Fruit fly (Drosophila melanogaster): ENCODE results near the gene CG32235.

CG32235 gene

DNA sequence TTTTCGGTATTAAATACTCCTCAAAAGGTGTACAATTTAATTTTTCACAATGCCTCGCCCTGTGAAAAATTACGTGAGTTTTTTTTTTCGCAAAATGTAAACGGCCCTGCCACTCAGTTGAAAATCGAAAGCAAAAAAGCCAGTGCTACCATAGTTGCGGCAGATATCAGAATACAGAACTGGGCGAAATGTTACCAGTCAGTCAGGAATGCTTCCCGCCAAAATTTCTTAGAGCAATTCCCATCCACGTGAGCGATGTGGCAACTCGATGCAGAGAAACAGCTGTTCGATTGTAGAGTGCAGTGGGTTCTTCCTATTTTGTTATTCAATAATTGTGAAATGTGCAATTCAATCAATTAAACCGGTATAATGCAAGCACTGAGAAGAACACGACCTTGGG is 34.7 kb downstream of the CG32235 start, which contains the start of the genes Dhc64C and LeuRS-m (continued):
- TF ChIP-seq knrl (GFP tag; IDR thresholded peaks at IDR 0.05; ENCODE audit: partially characterized antibody) (peak; percentile 69), pho (GFP tag; optimal IDR thresholded peaks at IDR 0.05) (peak; percentile 41), kni (GFP tag; optimal IDR thresholded peaks at IDR 0.05) (peak; percentile 17), dmrt11E (tag; optimal IDR thresholded peaks at IDR 0.05) (peak; percentile 7), CG7786 (GFP tag; optimal IDR thresholded peaks at IDR 0.05) (peak; percentile 51), CG3726 (GFP tag; IDR thresholded peaks at IDR 0.05) (no peak), CG9727 (GFP tag; optimal IDR thresholded peaks at IDR 0.05) (no peak), CG9817 (tag; optimal IDR thresholded peaks at IDR 0.05) (peak; percentile 46), zfh2 (GFP tag; optimal IDR thresholded peaks at IDR 0.05) (peak; percentile 64), hkb (optimal IDR thresholded peaks at IDR 0.05) (peak; percentile 71), hkb (GFP tag; IDR thresholded peaks at IDR 0.05) (no peak), bowl (GFP tag; IDR thresholded peaks at IDR 0.05) (no peak), Dll (GFP tag; IDR thresholded peaks at IDR 0.05; ENCODE audit: partially characterized antibody) (peak; percentile 50; the same call in 2 of the 4 replicates), lov (optimal IDR thresholded peaks at IDR 0.05) (no peak), lov (GFP tag; IDR thresholded peaks at IDR 0.05) (0 out of 3 replicates have a peak, but pooled peaks have one; percentile 71), pzg (GFP tag; optimal IDR thresholded peaks at IDR 0.05) (peak; percentile 96), CG34422 (GFP tag; IDR thresholded peaks at IDR 0.05) (peak; percentile 95), sna (GFP tag; IDR thresholded peaks at IDR 0.05; ENCODE audit: partially characterized antibody) (0 out of 2 replicates have a peak, but pooled peaks have one; percentile 29), Side (GFP tag; optimal IDR thresholded peaks at IDR 0.05) (peak; percentile 56), Atf-2 (GFP tag; optimal IDR thresholded peaks at IDR 0.05) (no peak), sim (GFP tag; IDR thresholded peaks at IDR 0.05) (no peak), inv (GFP tag; IDR thresholded peaks at IDR 0.05; ENCODE audit: partially characterized antibody) (peak; percentile 56; the same call in 1 of the 2 replicates), crp (GFP tag; optimal IDR thresholded peaks at IDR 0.05) (peak; percentile 93 to 99), chn (GFP tag; optimal IDR thresholded peaks at IDR 0.05) (peak; percentile 34), NC2β (GFP tag; optimal IDR thresholded peaks at IDR 0.05) (peak; percentile 30), Rfx (GFP tag; IDR thresholded peaks at IDR 0.05) (peak; percentile 69), CG4617 (GFP tag; optimal IDR thresholded peaks at IDR 0.05; ENCODE audit: borderline replicate concordance) (peak; percentile 69), Dad (GFP tag; optimal IDR thresholded peaks at IDR 0.05) (peak; percentile 18), CG8944 (GFP tag; optimal IDR thresholded peaks at IDR 0.05) (peak; percentile 50), BEAF-32 (GFP tag; optimal IDR thresholded peaks at IDR 0.05) (peak; percentile 67), Med (GFP tag) (peak; percentile 93), CG2120 (GFP tag; optimal IDR thresholded peaks at IDR 0.05) (peak; percentile 54), Bdp1 (GFP tag; optimal IDR thresholded peaks at IDR 0.05) (peak; percentile 2), CG10147 (GFP tag; optimal IDR thresholded peaks at IDR 0.05) (peak; percentile 23), dpn (GFP tag; optimal IDR thresholded peaks at IDR 0.05) (peak; percentile 42 to 67)

DNA sequence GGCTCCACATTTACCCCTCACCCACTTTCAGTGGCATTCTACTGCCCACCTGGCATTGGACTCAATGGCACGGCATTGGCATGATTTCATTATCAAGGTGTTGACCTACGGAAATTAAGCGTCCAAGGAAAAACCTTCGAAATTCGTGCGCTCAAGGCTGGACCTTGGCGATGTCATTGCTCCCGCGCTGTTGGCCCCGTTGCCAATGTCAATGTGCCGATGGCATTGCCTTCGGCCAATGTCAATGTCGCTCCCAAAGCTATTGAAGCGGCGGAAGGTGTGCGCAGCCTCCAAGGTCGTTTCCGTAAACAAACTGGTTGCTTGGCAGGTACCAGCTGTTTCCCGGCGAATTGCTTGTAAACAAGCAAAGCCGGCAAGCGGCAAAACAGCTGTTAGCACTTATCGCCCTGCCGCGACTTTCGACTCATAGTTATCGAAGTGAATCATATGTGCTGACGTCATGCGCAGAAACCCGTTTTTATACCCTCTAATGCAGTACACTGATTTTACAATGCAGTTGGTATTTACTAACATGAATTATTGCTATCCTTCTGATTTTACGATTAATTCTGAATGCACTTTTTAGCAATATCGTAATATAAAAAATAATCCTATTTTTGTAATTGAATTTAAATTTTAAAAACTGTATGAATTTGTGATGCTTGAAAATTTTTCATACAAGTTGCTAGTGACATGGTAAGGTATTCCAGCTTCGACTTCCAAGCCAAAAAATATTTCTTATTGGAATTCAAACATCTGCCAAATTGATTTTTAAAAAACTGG is 35.7 kb downstream of the CG32235 start:
- TF ChIP-seq Hr3 (GFP tag; optimal IDR thresholded peaks at IDR 0.05) (peak; percentile 96), Spps (tag; optimal IDR thresholded peaks at IDR 0.05) (peak; percentile 76), hb (GFP tag; IDR thresholded peaks at IDR 0.05; ENCODE audit: partially characterized antibody) (no peak), Awh (GFP tag; IDR thresholded peaks at IDR 0.05) (peak; percentile 97), CG1603 (tag; optimal IDR thresholded peaks at IDR 0.05) (no peak), CG2116 (GFP tag; optimal IDR thresholded peaks at IDR 0.05) (peak; percentile 84), Bteb2 (GFP tag; optimal IDR thresholded peaks at IDR 0.05) (peak; percentile 92), Oaz (GFP tag; IDR thresholded peaks at IDR 0.05) (peak; percentile 92), knrl (GFP tag; IDR thresholded peaks at IDR 0.05; ENCODE audit: partially characterized antibody) (peak; percentile 14; the same call in 1 of the 3 replicates), cas (GFP tag; IDR thresholded peaks at IDR 0.05) (peak; percentile 93), seq (GFP tag; IDR thresholded peaks at IDR 0.05) (peak; percentile 97), CG15269 (tag; optimal IDR thresholded peaks at IDR 0.05) (peak; percentile 96), CG1602 (GFP tag; optimal IDR thresholded peaks at IDR 0.05) (peak; percentile 96), CG3163 (GFP tag; optimal IDR thresholded peaks at IDR 0.05) (peak; percentile 69), Hr78 (GFP tag; optimal IDR thresholded peaks at IDR 0.05) (no peak), hkb (optimal IDR thresholded peaks at IDR 0.05) (no peak), hkb (GFP tag; IDR thresholded peaks at IDR 0.05) (peak; percentile 98), yki (optimal IDR thresholded peaks at IDR 0.05) (no peak)
